Worm (Caenorhabditis elegans) whole organism, mixed stage, embryonic: ENCODE results near the gene clec-58.

ENCODE experiments used
- M03D4.4 ChIP-seq: sonication (generic microtip); optimal IDR thresholded peaks from 2 replicates; lab custom pipeline; 2017; ENCODE audit warnings: mild to moderate bottlenecking, missing genetic modification characterization, missing compliant biosample characterization
- bed-3 ChIP-seq: fragments of 200-800 bp; sonication (Bioruptor generic); optimal IDR thresholded peaks from 3 replicates; lab custom pipeline; 2018; ENCODE audit warnings: mild to moderate bottlenecking, missing genetic modification characterization, moderate library complexity, missing compliant biosample characterization
- blmp-1 ChIP-seq: fragments of 150-350 bp; optimal IDR thresholded peaks from 2 replicates; lab custom pipeline; 2014; ENCODE audit warnings: missing biosample characterization, missing genetic modification characterization
- ceh-43 ChIP-seq: fragments of 200-800 bp; sonication (Bioruptor generic); optimal IDR thresholded peaks from 2 replicates; lab custom pipeline; 2018; ENCODE audit warnings: mild to moderate bottlenecking, missing genetic modification characterization, moderate library complexity, missing compliant biosample characterization
- ceh-83 ChIP-seq: fragments of 200-800 bp; sonication (Bioruptor generic); optimal IDR thresholded peaks from 2 replicates; lab custom pipeline; 2018; ENCODE audit warnings: mild to moderate bottlenecking, missing genetic modification characterization, missing compliant biosample characterization
- cnd-1 ChIP-seq: fragments of 200-800 bp; sonication (Bioruptor generic); optimal IDR thresholded peaks from 2 replicates; lab custom pipeline; 2018; ENCODE audit warnings: mild to moderate bottlenecking, missing genetic modification characterization, missing compliant biosample characterization
- elt-1 ChIP-seq: sonication (generic microtip); optimal IDR thresholded peaks from 2 replicates; lab custom pipeline; 2017; ENCODE audit warnings: missing genetic modification characterization, mild to moderate bottlenecking, missing compliant biosample characterization, antibody characterized with exemption, moderate library complexity, borderline replicate concordance; ENCODE audit not compliant: insufficient read depth
- elt-3 ChIP-seq: fragments of 150-350 bp; optimal IDR thresholded peaks from 2 replicates; lab custom pipeline; 2014; ENCODE audit warnings: missing biosample characterization, missing genetic modification characterization
- flh-1 ChIP-seq: fragments of 200-800 bp; sonication (Bioruptor generic); optimal IDR thresholded peaks from 2 replicates; lab custom pipeline; 2018; ENCODE audit warnings: mild to moderate bottlenecking, missing genetic modification characterization, moderate library complexity, missing compliant biosample characterization
- ham-2 ChIP-seq: fragments of 200-800 bp; sonication (Bioruptor generic); optimal IDR thresholded peaks from 2 replicates; lab custom pipeline; 2018; ENCODE audit warnings: mild to moderate bottlenecking, missing genetic modification characterization, missing compliant biosample characterization
- hlh-1 ChIP-seq: fragments of 150-350 bp; optimal IDR thresholded peaks from 2 replicates; lab custom pipeline; 2014; ENCODE audit warnings: missing biosample characterization, missing genetic modification reagents, missing genetic modification characterization
- lin-13 ChIP-seq: fragments of 150-350 bp; optimal IDR thresholded peaks from 2 replicates; lab custom pipeline; 2014; ENCODE audit warnings: missing biosample characterization, missing genetic modification characterization
- lin-32 ChIP-seq: fragments of 200-800 bp; sonication (Bioruptor generic); optimal IDR thresholded peaks from 2 replicates; lab custom pipeline; 2018; ENCODE audit warnings: mild to moderate bottlenecking, missing genetic modification characterization, missing compliant biosample characterization
- lsy-2 ChIP-seq: fragments of 150-350 bp; optimal IDR thresholded peaks from 2 replicates; lab custom pipeline; 2014; ENCODE audit warnings: missing biosample characterization, missing genetic modification characterization
- mab-5 ChIP-seq: fragments of 150-350 bp; optimal IDR thresholded peaks from 2 replicates; lab custom pipeline; 2014; ENCODE audit warnings: missing biosample characterization, missing genetic modification characterization
- mep-1 ChIP-seq: fragments of 150-350 bp; optimal IDR thresholded peaks from 2 replicates; lab custom pipeline; 2017; ENCODE audit warnings: missing biosample characterization, missing genetic modification reagents, missing genetic modification characterization, inconsistent platforms
- mls-2 ChIP-seq: sonication (generic microtip); optimal IDR thresholded peaks from 2 replicates; lab custom pipeline; 2016; ENCODE audit warnings: mild to moderate bottlenecking, missing genetic modification characterization, moderate library complexity, missing compliant biosample characterization
- nhr-12 ChIP-seq: fragments of 150-350 bp; optimal IDR thresholded peaks from 2 replicates; lab custom pipeline; 2014; ENCODE audit warnings: missing biosample characterization, missing genetic modification characterization
- nhr-2 ChIP-seq: fragments of 150-350 bp; optimal IDR thresholded peaks from 2 replicates; lab custom pipeline; 2014; ENCODE audit warnings: missing biosample characterization, missing genetic modification characterization
- nhr-237 ChIP-seq: fragments of 150-350 bp; optimal IDR thresholded peaks from 2 replicates; lab custom pipeline; 2014; ENCODE audit warnings: missing biosample characterization, missing genetic modification characterization
- nhr-28 ChIP-seq: fragments of 150-350 bp; optimal IDR thresholded peaks from 2 replicates; lab custom pipeline; 2014; ENCODE audit warnings: missing biosample characterization, missing genetic modification characterization
- nhr-76 ChIP-seq: sonication (generic microtip); optimal IDR thresholded peaks from 2 replicates; lab custom pipeline; 2017; ENCODE audit warnings: missing biosample characterization, missing genetic modification characterization
- pha-4 ChIP-seq: fragments of 150-350 bp; optimal IDR thresholded peaks from 2 replicates; lab custom pipeline; 2018; ENCODE audit warnings: missing biosample characterization, missing genetic modification reagents, missing genetic modification characterization
- sem-2 ChIP-seq: fragments of 200-800 bp; sonication (Bioruptor generic); optimal IDR thresholded peaks from 2 replicates; lab custom pipeline; 2018; ENCODE audit warnings: mild to moderate bottlenecking, missing genetic modification characterization, missing compliant biosample characterization
- sptf-1 ChIP-seq: sonication (generic microtip); optimal IDR thresholded peaks from 2 replicates; lab custom pipeline; 2017; ENCODE audit warnings: mild to moderate bottlenecking, missing genetic modification characterization, moderate library complexity, missing compliant biosample characterization
- tbx-8 ChIP-seq: fragments of 200-800 bp; sonication (Bioruptor generic); optimal IDR thresholded peaks from 2 replicates; lab custom pipeline; 2018; ENCODE audit warnings: mild to moderate bottlenecking, missing genetic modification characterization, moderate library complexity, missing compliant biosample characterization
- unc-120 ChIP-seq: sonication (generic microtip); optimal IDR thresholded peaks from 2 replicates; lab custom pipeline; 2017; ENCODE audit warnings: missing genetic modification characterization, missing compliant biosample characterization; ENCODE audit not compliant: poor library complexity, severe bottlenecking
- unc-39 ChIP-seq: fragments of 150-350 bp; optimal IDR thresholded peaks from 2 replicates; lab custom pipeline; 2014; ENCODE audit warnings: missing biosample characterization, missing genetic modification characterization
- unc-62 ChIP-seq: fragments of 150-350 bp; optimal IDR thresholded peaks from 2 replicates; lab custom pipeline; 2014; ENCODE audit warnings: missing biosample characterization, missing genetic modification reagents, missing genetic modification characterization
- zip-8 ChIP-seq: fragments of 150-350 bp; optimal IDR thresholded peaks from 2 replicates; lab custom pipeline; 2014; ENCODE audit warnings: missing biosample characterization, missing genetic modification characterization
- ztf-11 ChIP-seq: fragments of 150-350 bp; optimal IDR thresholded peaks from 2 replicates; lab custom pipeline; 2014; ENCODE audit warnings: missing biosample characterization, missing genetic modification characterization

The clec-58 gene

ce11 chrII:10490329-10490728 lies 14.4 kb upstream of the clec-58 start, which contains the start of gene clec-61:
clec-61 (minus strand) TSS chrII:10490537.
- TF ChIP-seq hlh-1 (tag; lab: Kevin White, UChicago) = no peak
- TF ChIP-seq elt-1 = no peak
- TF ChIP-seq mls-2 (tag; lab: Kevin White, UChicago) = no peak
- TF ChIP-seq ceh-83 (GFP tag; lab: Kevin White, UChicago) = no peak
- no peak for TF ChIP-seq zip-8
- TF ChIP-seq nhr-2 (tag; lab: Kevin White, UChicago) = no peak
- no peak for TF ChIP-seq pha-4 (tag; lab: Kevin White, UChicago)
- no peak for TF ChIP-seq bed-3
- TF ChIP-seq unc-120 (tag; lab: Kevin White, UChicago) = no peak
- no peak for TF ChIP-seq ceh-43 (GFP tag; lab: Kevin White, UChicago)
- TF ChIP-seq mab-5 = no peak
- TF ChIP-seq nhr-237 (tag; lab: Kevin White, UChicago) = no peak
- TF ChIP-seq nhr-76 (tag; lab: Kevin White, UChicago) = no peak
- no peak for TF ChIP-seq elt-3 (tag; lab: Kevin White, UChicago)
- no peak for TF ChIP-seq unc-62 (GFP tag; lab: Kevin White, UChicago)
- no peak for TF ChIP-seq lin-13 (tag; lab: Kevin White, UChicago)
- no peak for TF ChIP-seq ztf-11 (tag; lab: Kevin White, UChicago)
- no peak for TF ChIP-seq mep-1 (tag; lab: Kevin White, UChicago)
- TF ChIP-seq lin-32 (GFP tag; lab: Kevin White, UChicago) = no peak
- TF ChIP-seq tbx-8 (GFP tag; lab: Kevin White, UChicago) = no peak

ce11 chrII:10486738-10487137 lies 10.8 kb upstream of the clec-58 start, which contains the start of gene ZK666.15:
ZK666.15 (plus strand) TSS chrII:10487038.
- no peak for TF ChIP-seq lin-32 (GFP tag; lab: Kevin White, UChicago)
- TF ChIP-seq sem-2 (GFP tag; lab: Kevin White, UChicago) = no peak
- TF ChIP-seq mab-5 = no peak
- no peak for TF ChIP-seq nhr-28 (tag; lab: Kevin White, UChicago)
- TF ChIP-seq ztf-11 (tag; lab: Kevin White, UChicago) = no peak
- TF ChIP-seq hlh-1 (tag; lab: Kevin White, UChicago) = no peak
- TF ChIP-seq unc-120 (tag; lab: Kevin White, UChicago) = no peak
- TF ChIP-seq ceh-83 (GFP tag; lab: Kevin White, UChicago) = no peak
- TF ChIP-seq cnd-1 (tag; lab: Kevin White, UChicago) = no peak
- no peak for TF ChIP-seq sptf-1
- TF ChIP-seq ham-2 (GFP tag; lab: Kevin White, UChicago) = no peak

ce11 chrII:10485640-10486039 lies 9.7 kb upstream of the clec-58 start:
- no peak for TF ChIP-seq blmp-1
- no peak for TF ChIP-seq flh-1 (GFP tag; lab: Kevin White, UChicago)
- TF ChIP-seq ham-2 (GFP tag; lab: Kevin White, UChicago) = no peak
- TF ChIP-seq unc-120 (tag; lab: Kevin White, UChicago) = no peak

- TF ChIP-seq bed-3 (no peak), unc-39 (tag; lab: Kevin White, UChicago) (no peak), lsy-2 (tag; lab: Kevin White, UChicago) (no peak), mep-1 (tag; lab: Kevin White, UChicago) (no peak), nhr-12 (tag; lab: Kevin White, UChicago) (no peak), unc-62 (GFP tag; lab: Kevin White, UChicago) (no peak), mab-5 (no peak), sptf-1 (no peak), zip-8 (no peak), lin-13 (tag; lab: Kevin White, UChicago) (no peak), ztf-11 (tag; lab: Kevin White, UChicago) (no peak)
These were observed 7.9 kb upstream of the clec-58 start for ce11 chrII:10483860-10484259.

- no peak for TF ChIP-seq sptf-1
- TF ChIP-seq lsy-2 (tag; lab: Kevin White, UChicago) = no peak
- no peak for TF ChIP-seq lin-13 (tag; lab: Kevin White, UChicago)
- no peak for TF ChIP-seq ham-2 (GFP tag; lab: Kevin White, UChicago)
- TF ChIP-seq mep-1 (tag; lab: Kevin White, UChicago) = no peak
- TF ChIP-seq mab-5 = no peak
- TF ChIP-seq M03D4.4 (tag; lab: Kevin White, UChicago) = no peak
- TF ChIP-seq mls-2 (tag; lab: Kevin White, UChicago) = no peak
- TF ChIP-seq bed-3 = no peak
- TF ChIP-seq nhr-76 (tag; lab: Kevin White, UChicago) = no peak
- no peak for TF ChIP-seq pha-4 (tag; lab: Kevin White, UChicago)
These were observed 7.0 kb upstream of the clec-58 start for ce11 chrII:10482899-10483298.
